Worm (Caenorhabditis elegans): Measurements from ENCODE around the gene D1054.18.
A peak's percentile ranks its signal among the peaks of the same experiment; 100 is the strongest.

D1054.18 gene

DNA sequence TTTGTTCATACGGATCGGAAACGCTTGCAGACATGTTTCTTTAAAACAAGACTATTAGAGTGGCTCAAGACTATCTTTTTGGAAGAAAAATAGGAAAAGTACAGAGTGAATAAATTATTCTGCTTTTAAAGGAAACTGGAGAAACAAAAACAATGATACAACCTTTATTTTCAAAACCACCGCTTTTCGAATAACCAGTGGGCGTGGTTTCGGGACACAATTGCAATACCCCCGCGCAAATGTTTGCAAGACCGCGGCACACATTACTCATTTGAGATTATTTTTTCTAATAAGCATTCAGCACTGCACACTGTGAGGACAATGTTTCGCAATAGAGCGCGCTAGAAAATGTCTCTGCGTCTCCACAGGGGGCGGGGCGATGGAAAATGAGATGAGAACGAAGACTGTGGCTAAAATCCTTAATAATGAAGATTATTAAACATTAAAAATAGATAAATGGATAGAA, 6.9 kb upstream of the D1054.18 start, which contains the start of gene plrg-1 (continued):
- TF ChIP-seq ZK337.2 (GFP tag; IDR thresholded peaks at IDR 0.05) (no peak), cey-2 (tag; optimal IDR thresholded peaks at IDR 0.05; ENCODE audit: borderline replicate concordance, insufficient read depth) (no peak), egl-43 (GFP tag; IDR thresholded peaks at IDR 0.05) (peak; percentile 89), Y48G9A.11 (GFP tag; IDR thresholded peaks at IDR 0.05) (peak; percentile 80), F49E8.2 (tag; optimal IDR thresholded peaks at IDR 0.05; ENCODE audit: borderline replicate concordance) (peak; percentile 59), F10B5.3 (tag; optimal IDR thresholded peaks at IDR 0.05) (peak; percentile 60), zfp-3 (GFP tag; conservative IDR thresholded peaks at IDR 0.05) (peak; percentile 81), sdz-12 (GFP tag; optimal IDR thresholded peaks at IDR 0.05) (no peak), F44E2.7 (GFP tag; IDR thresholded peaks at IDR 0.05) (no peak), dmd-9 (GFP tag; IDR thresholded peaks at IDR 0.05) (peak; percentile 47; the same call in 1 of the 2 replicates), gei-8 (GFP tag; optimal IDR thresholded peaks at IDR 0.05) (peak; percentile 16), daf-16 (GFP tag; optimal IDR thresholded peaks at IDR 0.05) (peak; percentile 70 to 73), daf-16 (tag; optimal IDR thresholded peaks at IDR 0.05) (peak; percentile 59), lin-38 (GFP tag; IDR thresholded peaks at IDR 0.05) (peak; percentile 93), daf-12 (tag; optimal IDR thresholded peaks at IDR 0.05) (no peak), lin-29 (GFP tag; IDR thresholded peaks at IDR 0.05) (peak; percentile 76), lin-39 (tag; optimal IDR thresholded peaks at IDR 0.05) (no peak), ztf-7 (tag; optimal IDR thresholded peaks at IDR 0.05) (no peak), mes-2 (tag; optimal IDR thresholded peaks at IDR 0.05; ENCODE audit: poor library complexity, severe bottlenecking) (peak; percentile 97), Y75B8A.6 (GFP tag; IDR thresholded peaks at IDR 0.05) (no peak)

DNA sequence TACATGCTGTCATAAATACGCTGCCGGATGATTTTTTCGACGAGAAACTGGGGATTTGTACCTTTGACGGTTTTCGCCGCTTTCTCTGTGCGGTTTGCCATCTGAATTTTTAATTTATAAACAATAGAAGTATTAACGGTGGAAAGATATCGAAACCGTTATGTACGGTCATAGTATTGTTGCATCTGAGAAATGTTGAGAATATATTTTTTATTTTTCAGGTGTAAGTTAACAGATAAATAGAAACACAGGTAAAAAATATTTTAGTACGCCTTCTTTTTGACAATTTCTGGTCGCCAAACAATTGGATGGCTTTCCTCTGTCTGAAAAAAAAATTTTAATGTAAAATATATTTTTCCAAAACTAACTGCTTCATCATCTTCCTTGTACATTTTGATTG, 4.9 kb upstream of the D1054.18 start, which contains the start of gene prp-38:
prp-38 (minus strand) TSS at position 101 of the 400 bp plus-strand sequence.
- no peak for TF ChIP-seq duxl-1 (tag; optimal IDR thresholded peaks at IDR 0.05; ENCODE audit: poor library complexity)
- TF ChIP-seq aha-1 (tag), result peak; percentile 70

DNA sequence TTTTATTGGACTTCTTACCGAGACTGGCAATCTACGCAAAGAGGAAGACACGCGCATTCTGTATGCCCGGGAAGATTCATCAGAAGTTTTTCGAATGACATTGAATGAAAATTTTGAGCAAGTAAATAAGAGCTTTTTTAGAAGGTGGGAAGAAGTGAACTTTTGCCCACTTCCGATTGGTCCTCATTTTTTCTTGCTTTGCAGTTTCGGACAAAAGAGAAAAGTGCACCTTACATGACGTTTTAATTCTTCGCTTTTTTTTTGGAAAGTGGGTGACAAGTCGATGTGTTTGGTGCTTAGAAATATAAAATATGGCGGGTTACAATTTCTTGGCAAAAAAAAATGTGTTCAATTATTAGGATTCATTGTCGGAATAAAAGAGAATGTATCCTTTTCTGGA, 3.4 kb upstream of the D1054.18 start, which contains the start of gene secs-1:
secs-1 (minus strand) TSS at position 101 of the 400 bp plus-strand sequence.
- TF ChIP-seq mdl-1 (tag; optimal IDR thresholded peaks at IDR 0.05), result no peak
- no peak for TF ChIP-seq Y105C5A.15 (GFP tag; IDR thresholded peaks at IDR 0.05)
- TF ChIP-seq lsy-2 (tag; optimal IDR thresholded peaks at IDR 0.05), result no peak
- TF ChIP-seq nhr-6 (tag; optimal IDR thresholded peaks at IDR 0.05), result no peak
- TF ChIP-seq vab-7 (GFP tag; IDR thresholded peaks at IDR 0.05), result no peak
- no peak for TF ChIP-seq nhr-48 (tag; optimal IDR thresholded peaks at IDR 0.05)
- no peak for TF ChIP-seq madf-9 (GFP tag; conservative IDR thresholded peaks at IDR 0.05)
- no peak for TF ChIP-seq Y48G9A.11 (GFP tag; IDR thresholded peaks at IDR 0.05)
- TF ChIP-seq set-16 (GFP tag; IDR thresholded peaks at IDR 0.05), result no peak
- TF ChIP-seq ctbp-1 (GFP tag; IDR thresholded peaks at IDR 0.05), result no peak

DNA sequence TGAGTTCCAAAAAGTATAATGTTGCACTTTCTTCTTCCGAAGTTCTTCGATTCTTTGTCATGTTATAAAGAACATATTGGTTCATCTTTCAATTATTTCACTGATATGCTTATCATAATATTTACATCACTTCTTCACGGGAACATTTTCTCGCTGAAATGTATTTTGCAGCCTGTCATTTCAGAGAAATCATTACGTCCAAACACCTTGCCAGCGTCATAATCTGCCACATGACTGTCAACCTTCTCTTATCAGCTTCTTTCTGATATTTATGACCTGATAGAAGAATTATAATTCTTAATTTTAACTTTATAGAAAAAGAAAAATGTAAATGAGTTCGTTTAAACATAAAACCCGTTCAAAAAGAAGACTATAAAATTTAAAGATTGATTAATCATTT, 1.1 kb upstream of the D1054.18 start:
- TF ChIP-seq ztf-11 (tag; optimal IDR thresholded peaks at IDR 0.05), result no peak
- TF ChIP-seq snpc-4 (tag; optimal IDR thresholded peaks at IDR 0.05), result no peak
- peak; percentile 67 for TF ChIP-seq pqm-1 (tag; optimal IDR thresholded peaks at IDR 0.05)
- peak; percentile 33 for TF ChIP-seq mep-1 (tag; optimal IDR thresholded peaks at IDR 0.05)
- no peak for TF ChIP-seq zfp-3 (GFP tag; conservative IDR thresholded peaks at IDR 0.05)
- TF ChIP-seq lin-1 (GFP tag; IDR thresholded peaks at IDR 0.05), result peak; percentile 90
- peak in 1 of 2 experiments; percentile 49 for TF ChIP-seq mdl-1 (tag; optimal IDR thresholded peaks at IDR 0.05)
- TF ChIP-seq dve-1 (tag; optimal IDR thresholded peaks at IDR 0.05; ENCODE audit: insufficient read depth), result peak; percentile 96
- TF ChIP-seq mxl-3 (GFP tag; optimal IDR thresholded peaks at IDR 0.05), result no peak
- TF ChIP-seq nhr-42 (GFP tag; IDR thresholded peaks at IDR 0.05), result no peak
- TF ChIP-seq zip-11 (GFP tag; IDR thresholded peaks at IDR 0.05), result no peak
- TF ChIP-seq lin-29 (GFP tag; IDR thresholded peaks at IDR 0.05), result no peak
- peak; percentile 95 for TF ChIP-seq hlh-11 (tag; optimal IDR thresholded peaks at IDR 0.05)
- no peak for TF ChIP-seq F10B5.3 (tag; optimal IDR thresholded peaks at IDR 0.05)
- TF ChIP-seq nhr-111 (GFP tag; optimal IDR thresholded peaks at IDR 0.05), result no peak
- no peak for TF ChIP-seq madf-9 (GFP tag; conservative IDR thresholded peaks at IDR 0.05)
- TF ChIP-seq dmd-6 (GFP tag; IDR thresholded peaks at IDR 0.05), result peak; percentile 99
- no peak for TF ChIP-seq aha-1 (tag)
- peak; percentile 70 for TF ChIP-seq nhr-77 (tag; optimal IDR thresholded peaks at IDR 0.05)
- TF ChIP-seq tra-1 (GFP tag; IDR thresholded peaks at IDR 0.05), result peak; percentile 95
- no peak for TF ChIP-seq ces-1 (GFP tag; optimal IDR thresholded peaks at IDR 0.05)

All from whole organism, L4 larva.